Worm (Caenorhabditis elegans) whole organism, young adult: ENCODE measurements around the gene ZK682.7.

Experiments
- B0035.1 ChIP-seq: sonication (generic microtip); optimal IDR thresholded peaks from 2 replicates; lab custom pipeline; 2016; ENCODE audit warnings: missing genetic modification characterization, mild to moderate bottlenecking, missing compliant biosample characterization, missing genotype, missing genetic modification reagents
- C17E4.6 ChIP-seq: fragments of 200-800 bp; sonication (Bioruptor generic); IDR thresholded peaks from 2 replicates; pipeline ENCODE4 v1.3.6; 2022; ENCODE audit warnings: missing genetic modification reagents, missing genetic modification characterization, missing compliant biosample characterization
- F23B12.7 ChIP-seq: sonication (generic microtip); optimal IDR thresholded peaks from 2 replicates; lab custom pipeline; 2017; ENCODE audit warnings: missing genetic modification characterization, mild to moderate bottlenecking, missing compliant biosample characterization, antibody characterized with exemption, moderate library complexity; ENCODE audit not compliant: insufficient read depth
- F49E8.2 ChIP-seq: sonication (generic microtip); optimal IDR thresholded peaks from 3 replicates; lab custom pipeline; 2017; ENCODE audit warnings: missing genetic modification characterization, mild to moderate bottlenecking, missing compliant biosample characterization, antibody characterized with exemption, moderate library complexity; ENCODE audit not compliant: insufficient read depth
- F57A8.1 ChIP-seq: fragments of 200-800 bp; sonication (Bioruptor generic); optimal IDR thresholded peaks from 2 replicates; lab custom pipeline; 2018; ENCODE audit warnings: mild to moderate bottlenecking, missing genetic modification characterization, moderate library complexity, missing compliant biosample characterization
- K11D2.4 ChIP-seq: fragments of 200-800 bp; sonication (Bioruptor generic); IDR thresholded peaks from 2 replicates; pipeline ENCODE4 v1.3.6; 2022; ENCODE audit warnings: missing genetic modification reagents, missing genetic modification characterization, missing compliant biosample characterization
- Y53G8AR.9 ChIP-seq: fragments of 200-800 bp; sonication (Bioruptor generic); conservative IDR thresholded peaks from 2 replicates; pipeline ENCODE4 v1.3.6; 2022; ENCODE audit warnings: missing genetic modification reagents, missing genetic modification characterization, missing compliant biosample characterization
- Y56A3A.18 ChIP-seq: fragments of 200-800 bp; sonication (Bioruptor generic); IDR thresholded peaks from 2 replicates; pipeline ENCODE4 v1.3.6; 2022; ENCODE audit warnings: missing genetic modification reagents, missing genetic modification characterization, missing compliant biosample characterization
- Y67H2A.10 ChIP-seq: fragments of 200-800 bp; sonication (Bioruptor generic); conservative IDR thresholded peaks from 2 replicates; pipeline ENCODE4 v1.3.6; 2022; ENCODE audit warnings: missing genetic modification reagents, missing genetic modification characterization, missing compliant biosample characterization
- ZK185.1 ChIP-seq: sonication (generic microtip); optimal IDR thresholded peaks from 2 replicates; lab custom pipeline; 2016; ENCODE audit warnings: mild to moderate bottlenecking, missing genetic modification characterization, missing compliant biosample characterization; ENCODE audit not compliant: poor library complexity, severe bottlenecking
- ama-1 ChIP-seq, 3 experiments: fragments of 150-350 bp in 1 of 3; sonication (generic microtip) in 2 of 3; optimal IDR thresholded peaks; 2 replicates each; lab custom pipeline; 2014 to 2018; ENCODE audit warnings: missing biosample characterization in 2 of 3, missing genetic modification characterization in 2 of 3, missing genetic modification reagents in 2 of 3
- cebp-1 ChIP-seq, 2 experiments: fragments of 200-800 bp in 1 of 2; sonication (Bioruptor generic) in 1 of 2; sonication (generic microtip) in 1 of 2; IDR thresholded peaks in 1 of 2; optimal IDR thresholded peaks in 1 of 2; 2 replicates each; pipeline versions ENCODE4 v1.3.6 to Lab custom; 2017 to 2022; ENCODE audit warnings: missing compliant biosample characterization in 2 of 2, missing genetic modification characterization in 2 of 2, mild to moderate bottlenecking in 1 of 2, missing genetic modification reagents in 1 of 2, moderate library complexity in 1 of 2
- ceh-27 ChIP-seq: fragments of 200-800 bp; sonication (Bioruptor generic); optimal IDR thresholded peaks from 2 replicates; lab custom pipeline; 2018; ENCODE audit warnings: mild to moderate bottlenecking, missing genetic modification characterization, moderate library complexity, missing compliant biosample characterization
- ceh-40 ChIP-seq: fragments of 200-800 bp; sonication (Bioruptor generic); IDR thresholded peaks from 2 replicates; pipeline ENCODE4 v1.3.6; 2022; ENCODE audit warnings: missing genetic modification characterization, missing compliant biosample characterization
- ceh-58 ChIP-seq: fragments of 200-800 bp; sonication (Bioruptor generic); IDR thresholded peaks from 2 replicates; pipeline ENCODE4 v1.3.6; 2022; ENCODE audit warnings: missing genetic modification characterization, missing compliant biosample characterization
- ekl-4 ChIP-seq: fragments of 200-800 bp; sonication (Bioruptor generic); IDR thresholded peaks from 2 replicates; pipeline ENCODE4 v1.3.6; 2022; ENCODE audit warnings: missing genetic modification reagents, missing genetic modification characterization, missing compliant biosample characterization
- gei-17 ChIP-seq: fragments of 200-800 bp; sonication (Bioruptor generic); optimal IDR thresholded peaks from 2 replicates; lab custom pipeline; 2018; ENCODE audit warnings: mild to moderate bottlenecking, missing genetic modification characterization, missing compliant biosample characterization
- hmg-1.2 ChIP-seq: fragments of 200-800 bp; sonication (Bioruptor generic); IDR thresholded peaks from 2 replicates; pipeline ENCODE4 v1.3.6; 2022; ENCODE audit warnings: missing genetic modification reagents, missing genetic modification characterization, missing compliant biosample characterization
- hrde-1 ChIP-seq: sonication (generic microtip); optimal IDR thresholded peaks from 2 replicates; lab custom pipeline; 2016; ENCODE audit warnings: missing genetic modification characterization, mild to moderate bottlenecking, missing compliant biosample characterization, moderate library complexity, missing genotype, missing genetic modification reagents, borderline replicate concordance
- hsf-1 ChIP-seq: fragments of 200-800 bp; sonication (Bioruptor generic); IDR thresholded peaks from 2 replicates; pipeline ENCODE4 v1.3.6; 2022; ENCODE audit warnings: missing genetic modification reagents, missing genetic modification characterization, missing compliant biosample characterization
- lag-1 ChIP-seq: fragments of 200-800 bp; sonication (Bioruptor generic); IDR thresholded peaks from 2 replicates; pipeline ENCODE4 v1.3.6; 2022; ENCODE audit warnings: missing genetic modification reagents, missing genetic modification characterization, missing compliant biosample characterization
- lir-1 ChIP-seq: fragments of 200-800 bp; sonication (Bioruptor generic); conservative IDR thresholded peaks from 2 replicates; pipeline ENCODE4 v1.3.6; 2022; ENCODE audit warnings: missing genetic modification reagents, missing genetic modification characterization, missing compliant biosample characterization
- madf-10 ChIP-seq: sonication (generic microtip); optimal IDR thresholded peaks from 2 replicates; lab custom pipeline; 2016; ENCODE audit warnings: mild to moderate bottlenecking, missing genetic modification characterization, missing compliant biosample characterization
- madf-3 ChIP-seq: fragments of 200-800 bp; sonication (Bioruptor generic); IDR thresholded peaks from 2 replicates; pipeline ENCODE4 v1.3.6; 2022; ENCODE audit warnings: missing genetic modification reagents, missing genetic modification characterization, missing compliant biosample characterization
- madf-6 ChIP-seq: fragments of 200-800 bp; sonication (Bioruptor generic); IDR thresholded peaks from 2 replicates; pipeline ENCODE4 v1.3.6; 2022; ENCODE audit warnings: missing genetic modification reagents, missing genetic modification characterization, missing compliant biosample characterization
- madf-8 ChIP-seq: fragments of 200-800 bp; sonication (Bioruptor generic); conservative IDR thresholded peaks from 2 replicates; pipeline ENCODE4 v1.3.6; 2022; ENCODE audit warnings: missing genetic modification reagents, missing genetic modification characterization, missing compliant biosample characterization
- mxl-1 ChIP-seq: sonication (generic microtip); optimal IDR thresholded peaks from 2 replicates; lab custom pipeline; 2016; ENCODE audit warnings: missing genetic modification characterization, missing compliant biosample characterization
- nfya-1 ChIP-seq: sonication (generic microtip); optimal IDR thresholded peaks from 2 replicates; lab custom pipeline; 2017; ENCODE audit warnings: antibody characterized with exemption, missing compliant biosample characterization, missing genetic modification characterization, borderline replicate concordance; ENCODE audit not compliant: insufficient read depth
- nhr-80 ChIP-seq: sonication (generic microtip); optimal IDR thresholded peaks from 2 replicates; lab custom pipeline; 2016; ENCODE audit warnings: missing genetic modification characterization, missing compliant biosample characterization
- nhr-90 ChIP-seq: sonication (generic microtip); optimal IDR thresholded peaks from 2 replicates; lab custom pipeline; 2016; ENCODE audit warnings: missing genotype, mild to moderate bottlenecking, missing genetic modification characterization, missing compliant biosample characterization
- pbrm-1 ChIP-seq: fragments of 200-800 bp; sonication (Bioruptor generic); IDR thresholded peaks from 2 replicates; pipeline ENCODE4 v1.3.6; 2022; ENCODE audit warnings: missing genetic modification reagents, missing genetic modification characterization, missing compliant biosample characterization
- pha-4 ChIP-seq: fragments of 150-350 bp; sonication (generic microtip); optimal IDR thresholded peaks from 2 replicates; lab custom pipeline; 2014; ENCODE audit warnings: missing biosample characterization, missing genetic modification reagents, missing genetic modification characterization
- rcor-1 ChIP-seq: fragments of 200-800 bp; sonication (Bioruptor generic); IDR thresholded peaks from 2 replicates; pipeline ENCODE4 v1.3.6; 2022; ENCODE audit warnings: missing genetic modification reagents, missing genetic modification characterization, missing compliant biosample characterization
- rec-8 ChIP-seq, 2 experiments: sonication (generic microtip); optimal IDR thresholded peaks; 2 replicates each; lab custom pipeline; 2016; ENCODE audit warnings: mild to moderate bottlenecking in 2 of 2, missing genetic modification characterization in 2 of 2, missing genetic modification reagents in 2 of 2, missing genotype in 2 of 2, missing biosample characterization in 1 of 2, missing compliant biosample characterization in 1 of 2, moderate library complexity in 1 of 2
- sdz-38 ChIP-seq: sonication (generic microtip); optimal IDR thresholded peaks from 2 replicates; lab custom pipeline; 2016; ENCODE audit warnings: missing genotype, missing genetic modification characterization, missing compliant biosample characterization
- sea-2 ChIP-seq: fragments of 200-800 bp; sonication (Bioruptor generic); IDR thresholded peaks from 2 replicates; pipeline ENCODE4 v1.3.6; 2022; ENCODE audit warnings: missing genetic modification characterization, missing compliant biosample characterization
- snpc-1.1 ChIP-seq: sonication (generic microtip); optimal IDR thresholded peaks from 2 replicates; lab custom pipeline; 2017; ENCODE audit warnings: missing genetic modification characterization, mild to moderate bottlenecking, missing compliant biosample characterization, antibody characterized with exemption, moderate library complexity, missing genotype, missing genetic modification reagents; ENCODE audit not compliant: insufficient read depth
- snpc-3.4 ChIP-seq: sonication (generic microtip); optimal IDR thresholded peaks from 2 replicates; lab custom pipeline; 2017; ENCODE audit warnings: missing genetic modification characterization, mild to moderate bottlenecking, missing compliant biosample characterization, antibody characterized with exemption, moderate library complexity, missing genotype, missing genetic modification reagents
- somi-1 ChIP-seq: fragments of 200-800 bp; sonication (Bioruptor generic); optimal IDR thresholded peaks from 2 replicates; lab custom pipeline; 2018; ENCODE audit warnings: mild to moderate bottlenecking, missing genetic modification characterization, missing compliant biosample characterization
- sptf-2 ChIP-seq: fragments of 200-800 bp; sonication (Bioruptor generic); optimal IDR thresholded peaks from 2 replicates; lab custom pipeline; 2018; ENCODE audit warnings: mild to moderate bottlenecking, missing genetic modification characterization, missing compliant biosample characterization
- tbx-9 ChIP-seq: sonication (generic microtip); optimal IDR thresholded peaks from 2 replicates; lab custom pipeline; 2016; ENCODE audit warnings: borderline replicate concordance, missing genetic modification characterization, inconsistent platforms, missing compliant biosample characterization
- ztf-18 ChIP-seq: sonication (generic microtip); optimal IDR thresholded peaks from 2 replicates; lab custom pipeline; 2016; ENCODE audit warnings: missing genotype, mild to moderate bottlenecking, missing genetic modification characterization, missing compliant biosample characterization
- ztf-25 ChIP-seq: fragments of 200-800 bp; sonication (Bioruptor generic); IDR thresholded peaks from 2 replicates; pipeline ENCODE4 v1.3.6; 2022; ENCODE audit warnings: missing genetic modification reagents, missing genetic modification characterization, missing compliant biosample characterization
- ztf-6 ChIP-seq: fragments of 200-800 bp; sonication (Bioruptor generic); IDR thresholded peaks from 2 replicates; pipeline ENCODE4 v1.3.6; 2022; ENCODE audit warnings: missing genetic modification reagents, missing genetic modification characterization, missing compliant biosample characterization

The ZK682.7 gene

ce11 chrV:9243171-9243996, 48.6 kb downstream of the ZK682.7 start, which contains the start of gene glo-4:
glo-4 (minus strand) TSS chrV:9243221.
- no peak for TF ChIP-seq K11D2.4
- peak; percentile 69 for TF ChIP-seq hmg-1.2 (GFP tag; lab: Robert Waterston, UW)
- no peak for TF ChIP-seq Y56A3A.18 (GFP tag; lab: Robert Waterston, UW)
- no peak for TF ChIP-seq ZK185.1 (tag; lab: Kevin White, UChicago)
- no peak for TF ChIP-seq cebp-1 (GFP tag; IDR thresholded peaks at IDR 0.05; lab: Robert Waterston, UW)
- no peak for TF ChIP-seq cebp-1 (tag; optimal IDR thresholded peaks at IDR 0.05; lab: Kevin White, UChicago)
- TF ChIP-seq pha-4 (tag; lab: Kevin White, UChicago), result no peak
- TF ChIP-seq tbx-9 (tag; lab: Kevin White, UChicago), result no peak
- peak; percentile 49; the same call in 1 of the 2 replicates for TF ChIP-seq rcor-1 (GFP tag; lab: Robert Waterston, UW)
- no peak for TF ChIP-seq B0035.1 (tag; lab: Kevin White, UChicago)
- TF ChIP-seq madf-3 (GFP tag; lab: Robert Waterston, UW), result 0 out of 2 replicates have a peak, but pooled peaks have one; percentile 71
- no peak for TF ChIP-seq ztf-6 (GFP tag; lab: Robert Waterston, UW)
- TF ChIP-seq ceh-40 (GFP tag; lab: Robert Waterston, UW), result no peak
- TF ChIP-seq nfya-1 (tag; lab: Kevin White, UChicago), result no peak
- TF ChIP-seq sptf-2 (GFP tag; lab: Kevin White, UChicago), result no peak
- no peak for TF ChIP-seq F23B12.7 (tag; lab: Kevin White, UChicago)
- no peak for TF ChIP-seq hsf-1
- peak; percentile 73 for TF ChIP-seq madf-6 (GFP tag; lab: Robert Waterston, UW)
- no peak for TF ChIP-seq ztf-25 (GFP tag; lab: Robert Waterston, UW)
- TF ChIP-seq C17E4.6 (GFP tag; lab: Robert Waterston, UW), result no peak
- TF ChIP-seq hrde-1 (tag; lab: Kevin White, UChicago), result no peak
- peak; percentile 47 for TF ChIP-seq ceh-27
- TF ChIP-seq lag-1, result no peak
- TF ChIP-seq F57A8.1, result no peak
- no peak for TF ChIP-seq nhr-90
- no peak for TF ChIP-seq sea-2 (GFP tag; lab: Robert Waterston, UW)
- TF ChIP-seq F49E8.2 (tag; lab: Kevin White, UChicago), result no peak
- peak; percentile 24; the same call in 1 of the 2 replicates for TF ChIP-seq ekl-4 (GFP tag; lab: Robert Waterston, UW)
- TF ChIP-seq snpc-1.1 (tag; lab: Kevin White, UChicago), result no peak
- TF ChIP-seq ztf-18 (tag; lab: Kevin White, UChicago), result peak; percentile 91
- TF ChIP-seq Y53G8AR.9 (GFP tag; lab: Robert Waterston, UW), result peak; percentile 71; the same call in 1 of the 2 replicates
- TF ChIP-seq madf-8 (GFP tag; lab: Robert Waterston, UW), result peak; percentile 50
- TF ChIP-seq ama-1 (optimal IDR thresholded peaks at IDR 0.05; lab: Kevin White, UChicago), result no peak
- TF ChIP-seq ama-1 (GFP tag; optimal IDR thresholded peaks at IDR 0.05; lab: Kevin White, UChicago), result no peak
- TF ChIP-seq gei-17 (GFP tag; lab: Kevin White, UChicago), result no peak
- TF ChIP-seq rec-8 (tag; optimal IDR thresholded peaks at IDR 0.05; lab: Kevin White, UChicago), result no peak
- TF ChIP-seq madf-10, result no peak
- no peak for TF ChIP-seq somi-1 (GFP tag; lab: Kevin White, UChicago)
- no peak for TF ChIP-seq Y67H2A.10 (GFP tag; lab: Robert Waterston, UW)
- TF ChIP-seq sdz-38 (tag; lab: Kevin White, UChicago), result no peak
- 0 out of 2 replicates have a peak, but pooled peaks have one; percentile 54 for TF ChIP-seq pbrm-1 (GFP tag; lab: Robert Waterston, UW)
- peak; percentile 62 for TF ChIP-seq nhr-80
- TF ChIP-seq snpc-3.4 (tag; lab: Kevin White, UChicago), result no peak
- no peak for TF ChIP-seq ceh-58 (GFP tag; lab: Robert Waterston, UW)
- no peak for TF ChIP-seq lir-1 (GFP tag; lab: Robert Waterston, UW)
- no peak for TF ChIP-seq mxl-1 (tag; lab: Kevin White, UChicago)
